Worm (Caenorhabditis elegans): Measurements from ENCODE around the gene lgc-25.

DNA sequence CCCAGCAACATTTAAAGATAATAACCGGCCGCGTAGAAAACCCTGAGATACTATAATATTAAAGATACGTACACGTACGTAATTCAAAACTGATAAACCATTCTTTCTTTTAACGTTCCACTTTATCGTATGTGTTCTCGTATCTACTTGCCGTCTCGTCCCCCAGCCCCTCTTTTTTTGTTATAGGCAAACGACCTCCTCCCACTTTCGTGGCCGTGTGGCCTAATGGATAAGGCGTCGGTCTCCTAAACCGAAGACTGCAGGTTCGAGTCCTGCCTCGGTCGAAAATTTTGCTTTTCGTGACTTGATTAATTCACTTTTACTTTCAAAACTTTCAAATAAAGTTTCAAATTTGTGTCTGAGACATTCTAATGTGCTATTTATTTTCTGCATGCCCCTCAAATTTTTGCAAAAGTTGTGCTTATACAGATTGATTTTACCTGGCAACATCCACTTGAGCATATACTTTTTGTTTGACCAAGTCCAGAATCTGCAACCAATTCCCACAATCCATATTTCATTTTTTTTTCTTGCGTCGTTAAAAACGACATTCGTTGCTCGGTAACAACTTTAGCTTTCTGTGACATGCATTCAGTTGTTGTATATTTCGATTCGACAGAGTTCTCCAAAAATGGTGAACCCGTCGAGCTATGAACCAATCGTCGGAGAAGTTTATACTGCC, 45.9 kb downstream of the lgc-25 start, which contains the start of gene F28H6.7:
- TF ChIP-seq W03F9.2 (tag; optimal IDR thresholded peaks at IDR 0.05), result no peak
- TF ChIP-seq dao-5 (tag; optimal IDR thresholded peaks at IDR 0.05), result peak; percentile 17
